Worm (Caenorhabditis elegans) whole organism, late embryonic: Measurements from ENCODE around the gene C18H9.6.
A peak's percentile ranks its signal among the peaks of the same experiment; 100 is the strongest.

Source experiments
- C08G9.2 ChIP-seq: sonication (generic microtip); optimal IDR thresholded peaks from 2 replicates; lab custom pipeline; 2016; ENCODE audit warnings: mild to moderate bottlenecking, missing genetic modification characterization, moderate library complexity, missing compliant biosample characterization
- K09A11.1 ChIP-seq: sonication (generic microtip); optimal IDR thresholded peaks from 2 replicates; lab custom pipeline; 2017; ENCODE audit warnings: antibody characterized with exemption, mild to moderate bottlenecking, missing genetic modification characterization, missing compliant biosample characterization; ENCODE audit not compliant: insufficient read depth
- Y22D7AL.16 ChIP-seq: sonication (generic microtip); optimal IDR thresholded peaks from 2 replicates; lab custom pipeline; 2016; ENCODE audit warnings: missing genetic modification characterization, missing compliant biosample characterization
- ahr-1 ChIP-seq: sonication (generic microtip); optimal IDR thresholded peaks from 2 replicates; lab custom pipeline; 2016; ENCODE audit warnings: missing genetic modification characterization, missing compliant biosample characterization
- ama-1 ChIP-seq: fragments of 150-350 bp; optimal IDR thresholded peaks from 2 replicates; lab custom pipeline; 2014
- ceh-14 ChIP-seq: sonication (generic microtip); optimal IDR thresholded peaks from 2 replicates; lab custom pipeline; 2016; ENCODE audit warnings: missing genotype, missing genetic modification characterization, missing compliant biosample characterization
- ceh-18 ChIP-seq: sonication (generic microtip); optimal IDR thresholded peaks from 2 replicates; lab custom pipeline; 2016; ENCODE audit warnings: missing genetic modification characterization, missing compliant biosample characterization
- ceh-24 ChIP-seq: sonication (generic microtip); optimal IDR thresholded peaks from 2 replicates; lab custom pipeline; 2016; ENCODE audit warnings: mild to moderate bottlenecking, missing genetic modification characterization, missing compliant biosample characterization
- ceh-30 ChIP-seq: fragments of 150-350 bp; optimal IDR thresholded peaks from 2 replicates; lab custom pipeline; 2014; ENCODE audit warnings: missing biosample characterization, missing genetic modification characterization
- ceh-31 ChIP-seq: sonication (generic microtip); optimal IDR thresholded peaks from 2 replicates; lab custom pipeline; 2016; ENCODE audit warnings: missing genetic modification characterization, missing compliant biosample characterization
- ceh-34 ChIP-seq: sonication (generic microtip); optimal IDR thresholded peaks from 2 replicates; lab custom pipeline; 2016; ENCODE audit warnings: mild to moderate bottlenecking, missing genetic modification characterization, missing compliant biosample characterization
- ceh-6 ChIP-seq: fragments of 200-800 bp; sonication (Bioruptor generic); optimal IDR thresholded peaks from 2 replicates; lab custom pipeline; 2018; ENCODE audit warnings: mild to moderate bottlenecking, missing genetic modification characterization, missing compliant biosample characterization
- ceh-9 ChIP-seq: sonication (generic microtip); optimal IDR thresholded peaks from 2 replicates; lab custom pipeline; 2016; ENCODE audit warnings: mild to moderate bottlenecking, missing genetic modification characterization, inconsistent platforms, missing compliant biosample characterization
- dve-1 ChIP-seq: sonication (generic microtip); optimal IDR thresholded peaks from 2 replicates; lab custom pipeline; 2017; ENCODE audit warnings: antibody characterized with exemption, mild to moderate bottlenecking, missing genetic modification characterization, missing compliant biosample characterization
- fax-1 ChIP-seq: sonication (generic microtip); optimal IDR thresholded peaks from 2 replicates; lab custom pipeline; 2016; ENCODE audit warnings: missing genotype, missing genetic modification characterization, missing compliant biosample characterization
- fkh-10 ChIP-seq: fragments of 150-350 bp; optimal IDR thresholded peaks from 2 replicates; lab custom pipeline; 2014; ENCODE audit warnings: missing biosample characterization, missing genetic modification reagents, missing genetic modification characterization
- fkh-6 ChIP-seq: sonication (generic microtip); optimal IDR thresholded peaks from 2 replicates; lab custom pipeline; 2016; ENCODE audit warnings: missing genetic modification characterization, missing compliant biosample characterization
- gmeb-2 ChIP-seq: sonication (generic microtip); optimal IDR thresholded peaks from 2 replicates; lab custom pipeline; 2016; ENCODE audit warnings: missing genetic modification characterization, inconsistent platforms, missing compliant biosample characterization
- hlh-30 ChIP-seq: sonication (generic microtip); optimal IDR thresholded peaks from 2 replicates; lab custom pipeline; 2017; ENCODE audit warnings: antibody characterized with exemption, missing genetic modification characterization, missing compliant biosample characterization; ENCODE audit not compliant: insufficient read depth
- hlh-6 ChIP-seq: sonication (generic microtip); optimal IDR thresholded peaks from 2 replicates; lab custom pipeline; 2016; ENCODE audit warnings: missing genotype, missing genetic modification characterization, missing compliant biosample characterization
- hlh-8 ChIP-seq: sonication (generic microtip); optimal IDR thresholded peaks from 2 replicates; lab custom pipeline; 2016; ENCODE audit warnings: missing genotype, missing genetic modification characterization, missing compliant biosample characterization
- madf-2 ChIP-seq: sonication (generic microtip); optimal IDR thresholded peaks from 2 replicates; lab custom pipeline; 2017; ENCODE audit warnings: missing genetic modification characterization, missing compliant biosample characterization
- nfya-1 ChIP-seq: sonication (generic microtip); optimal IDR thresholded peaks from 2 replicates; lab custom pipeline; 2017; ENCODE audit warnings: missing genetic modification characterization, mild to moderate bottlenecking, missing compliant biosample characterization, antibody characterized with exemption, moderate library complexity
- nhr-11 ChIP-seq: fragments of 150-350 bp; optimal IDR thresholded peaks from 2 replicates; lab custom pipeline; 2014; ENCODE audit warnings: missing biosample characterization, missing genetic modification characterization
- nhr-232 ChIP-seq: sonication (generic microtip); optimal IDR thresholded peaks from 2 replicates; lab custom pipeline; 2016; ENCODE audit warnings: missing genetic modification characterization, missing compliant biosample characterization
- npax-4 ChIP-seq: sonication (generic microtip); optimal IDR thresholded peaks from 2 replicates; lab custom pipeline; 2016; ENCODE audit warnings: missing genetic modification characterization, missing compliant biosample characterization
- pat-9 ChIP-seq: fragments of 200-800 bp; sonication (Bioruptor generic); optimal IDR thresholded peaks from 2 replicates; lab custom pipeline; 2018; ENCODE audit warnings: mild to moderate bottlenecking, missing genetic modification characterization, moderate library complexity, missing compliant biosample characterization
- pha-2 ChIP-seq: sonication (generic microtip); optimal IDR thresholded peaks from 2 replicates; lab custom pipeline; 2017; ENCODE audit warnings: mild to moderate bottlenecking, missing genetic modification characterization, missing compliant biosample characterization
- pha-4 ChIP-seq: fragments of 150-350 bp; optimal IDR thresholded peaks from 2 replicates; lab custom pipeline; 2018; ENCODE audit warnings: missing biosample characterization, missing genetic modification reagents, missing genetic modification characterization
- pqm-1 ChIP-seq: sonication (generic microtip); optimal IDR thresholded peaks from 2 replicates; lab custom pipeline; 2016; ENCODE audit warnings: missing genetic modification characterization, missing compliant biosample characterization
- pros-1 ChIP-seq: fragments of 150-350 bp; optimal IDR thresholded peaks from 2 replicates; lab custom pipeline; 2014; ENCODE audit warnings: missing biosample characterization, missing genetic modification reagents, missing genetic modification characterization
- ref-2 ChIP-seq: sonication (generic microtip); optimal IDR thresholded peaks from 2 replicates; lab custom pipeline; 2016; ENCODE audit warnings: missing genetic modification characterization, missing compliant biosample characterization
- syd-9 ChIP-seq: sonication (generic microtip); optimal IDR thresholded peaks from 2 replicates; lab custom pipeline; 2016; ENCODE audit warnings: mild to moderate bottlenecking, missing genetic modification characterization, moderate library complexity, missing compliant biosample characterization
- tbx-2 ChIP-seq: sonication (generic microtip); optimal IDR thresholded peaks from 2 replicates; lab custom pipeline; 2016; ENCODE audit warnings: missing genetic modification characterization, missing compliant biosample characterization
- unc-3 ChIP-seq, 2 experiments: fragments of 200-800 bp in 1 of 2; sonication (Bioruptor generic) in 1 of 2; sonication (generic microtip) in 1 of 2; conservative IDR thresholded peaks in 1 of 2; optimal IDR thresholded peaks in 1 of 2; 2 replicates each; pipeline versions ENCODE4 v1.3.6 to Lab custom; 2016 to 2022; ENCODE audit warnings: missing compliant biosample characterization in 2 of 2, missing genetic modification characterization in 2 of 2, missing genetic modification reagents in 1 of 2
- unc-42 ChIP-seq: sonication (generic microtip); optimal IDR thresholded peaks from 2 replicates; lab custom pipeline; 2016; ENCODE audit warnings: missing genotype, missing genetic modification characterization, missing compliant biosample characterization
- unc-55 ChIP-seq: sonication (generic microtip); optimal IDR thresholded peaks from 2 replicates; lab custom pipeline; 2017; ENCODE audit warnings: missing biosample characterization, missing genetic modification reagents, missing genetic modification characterization
- zip-5 ChIP-seq: sonication (generic microtip); optimal IDR thresholded peaks from 2 replicates; lab custom pipeline; 2016; ENCODE audit warnings: missing genetic modification characterization, missing compliant biosample characterization

Gene C18H9.6

DNA sequence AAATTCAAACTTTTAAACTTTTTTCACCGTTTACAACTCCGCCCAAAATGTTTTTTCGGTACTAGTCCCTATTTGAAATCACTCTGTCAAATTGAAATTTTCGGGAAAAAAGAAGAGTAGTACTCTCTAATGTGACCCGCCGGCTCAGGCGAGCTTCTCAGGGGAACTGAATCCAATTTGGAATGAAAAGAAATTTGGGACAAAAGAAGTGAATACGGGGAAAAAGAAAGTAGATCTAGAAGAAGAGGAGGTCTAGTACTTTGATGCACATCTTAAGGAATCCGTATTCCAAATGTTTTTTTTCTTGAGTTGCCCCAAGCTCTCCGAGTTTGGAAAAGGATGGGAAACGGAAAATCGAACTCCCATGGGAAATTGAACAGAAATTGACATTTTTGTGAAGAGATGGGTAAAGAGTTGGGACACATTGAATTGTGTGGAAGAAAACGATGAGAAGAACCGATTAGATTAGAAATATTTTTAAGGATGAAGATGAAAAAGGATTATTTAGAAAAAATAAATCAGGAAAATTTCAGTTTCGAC lies 5.2 kb upstream of the C18H9.6 start:
- TF ChIP-seq unc-42 = peak; percentile 72
- no peak for TF ChIP-seq unc-3 (GFP tag; conservative IDR thresholded peaks at IDR 0.05; lab: Robert Waterston, UW)
- TF ChIP-seq unc-3 (tag; optimal IDR thresholded peaks at IDR 0.05; lab: Kevin White, UChicago) = peak; percentile 65
- no peak for TF ChIP-seq ceh-6 (GFP tag; lab: Kevin White, UChicago)
- TF ChIP-seq, all 69 proteins: peak for 2

DNA sequence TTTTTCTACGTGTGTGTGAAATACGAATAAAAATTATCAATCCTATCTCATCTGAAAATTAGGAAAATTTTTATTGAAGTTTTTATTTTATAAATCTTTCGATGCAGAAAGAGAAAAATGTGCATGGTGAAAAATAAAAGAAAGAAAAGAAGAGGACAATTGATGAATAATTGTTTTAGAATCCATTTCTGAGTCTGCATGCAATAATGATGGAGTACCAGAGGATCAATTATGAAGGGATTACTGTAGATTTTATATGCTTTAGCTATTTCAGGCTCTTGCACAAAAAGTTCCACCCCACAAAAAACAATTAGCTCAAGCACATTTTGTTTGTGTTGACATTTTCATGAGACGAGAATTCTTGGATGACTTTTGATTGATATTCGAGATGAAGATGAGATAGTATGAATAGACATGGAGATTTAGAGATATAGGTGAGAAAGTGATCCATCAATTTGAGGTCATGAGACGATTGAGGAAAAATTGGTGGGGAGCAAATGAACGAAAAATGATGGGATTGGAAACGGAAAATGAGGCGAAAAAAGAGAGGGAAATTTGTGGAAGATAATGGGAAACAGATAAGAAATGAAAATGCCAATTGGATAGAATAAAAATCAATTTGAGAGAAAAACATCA lies 4.3 kb upstream of the C18H9.6 start, which contains the start of gene rpy-1:
Gene rpy-1 (minus strand): TSS at position 51 of the 636 bp plus-strand sequence.
- TF ChIP-seq zip-5 (tag; lab: Kevin White, UChicago) (no peak), unc-55 (GFP tag; lab: Kevin White, UChicago) (peak; percentile 66), pros-1 (tag; lab: Kevin White, UChicago) (no peak), ceh-34 (tag; lab: Kevin White, UChicago) (no peak), ceh-18 (tag; lab: Kevin White, UChicago) (peak; percentile 19), ref-2 (tag; lab: Kevin White, UChicago) (no peak), dve-1 (tag; lab: Kevin White, UChicago) (no peak), gmeb-2 (tag; lab: Kevin White, UChicago) (no peak), fkh-6 (tag; lab: Kevin White, UChicago) (no peak), ceh-14 (tag; lab: Kevin White, UChicago) (no peak), fax-1 (tag; lab: Kevin White, UChicago) (no peak), hlh-8 (no peak), K09A11.1 (tag; lab: Kevin White, UChicago) (no peak), hlh-6 (tag; lab: Kevin White, UChicago) (no peak), pha-4 (no peak), nhr-232 (tag; lab: Kevin White, UChicago) (no peak), hlh-30 (no peak)

DNA sequence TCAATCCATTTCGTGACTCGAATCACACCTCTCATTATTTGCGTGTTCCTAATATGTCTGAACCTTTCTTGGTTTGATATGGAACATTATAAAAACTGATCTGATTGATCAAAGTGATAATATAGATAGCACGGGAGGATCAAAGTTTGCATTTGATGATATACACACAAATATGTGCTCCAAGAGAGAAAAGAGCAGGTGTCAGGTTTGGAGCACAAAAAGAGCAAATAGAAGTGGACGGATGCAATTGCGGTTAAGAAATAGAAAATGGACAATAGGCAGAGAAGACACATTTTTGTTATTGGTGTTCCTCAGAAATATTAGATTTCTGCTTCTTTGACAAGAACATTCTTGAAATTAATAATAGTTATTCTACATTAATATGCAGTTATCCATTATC lies 2.6 kb downstream of the C18H9.6 start, which contains the start of gene C18H9.1:
Gene C18H9.1 (plus strand): TSS at position 301 of the 400 bp plus-strand sequence.
- TF ChIP-seq unc-55 (GFP tag; lab: Kevin White, UChicago) (no peak), pat-9 (tag; lab: Kevin White, UChicago) (no peak), ceh-30 (tag; lab: Kevin White, UChicago) (no peak), C08G9.2 (tag; lab: Kevin White, UChicago) (no peak), madf-2 (no peak), ceh-24 (tag; lab: Kevin White, UChicago) (no peak), dve-1 (tag; lab: Kevin White, UChicago) (no peak), nfya-1 (tag; lab: Kevin White, UChicago) (no peak), fkh-10 (no peak), syd-9 (tag; lab: Kevin White, UChicago) (no peak), ceh-9 (tag; lab: Kevin White, UChicago) (no peak), fax-1 (tag; lab: Kevin White, UChicago) (no peak), ceh-6 (GFP tag; lab: Kevin White, UChicago) (no peak), ceh-31 (no peak), ceh-34 (tag; lab: Kevin White, UChicago) (no peak), pqm-1 (tag; lab: Kevin White, UChicago) (no peak)

- TF ChIP-seq ref-2 (tag; lab: Kevin White, UChicago) (no peak), C08G9.2 (tag; lab: Kevin White, UChicago) (no peak), tbx-2 (tag; lab: Kevin White, UChicago) (no peak), fkh-6 (tag; lab: Kevin White, UChicago) (no peak), fax-1 (tag; lab: Kevin White, UChicago) (no peak), nhr-11 (no peak), ama-1 (lab: Kevin White, UChicago) (no peak), nfya-1 (tag; lab: Kevin White, UChicago) (no peak), zip-5 (tag; lab: Kevin White, UChicago) (no peak), hlh-8 (no peak), pha-2 (tag; lab: Kevin White, UChicago) (no peak), ahr-1 (tag; lab: Kevin White, UChicago) (no peak), npax-4 (tag; lab: Kevin White, UChicago) (no peak), Y22D7AL.16 (tag; lab: Kevin White, UChicago) (no peak), ceh-30 (tag; lab: Kevin White, UChicago) (no peak)
Measured at ce11 chrII:6695388-6695787, 6.0 kb downstream of the C18H9.6 start, which contains the start of gene C18H9.5. Gene C18H9.5 (minus strand): TSS chrII:6695566.
